Worm (Caenorhabditis elegans) whole organism, L2 larva: Measurements from ENCODE around the gene mab-21.

Experiments
- F13H6.1 ChIP-seq: sonication (generic microtip); optimal IDR thresholded peaks from 2 replicates; lab custom pipeline; 2016; ENCODE audit warnings: missing genetic modification characterization, missing compliant biosample characterization
- dmd-4 ChIP-seq: sonication (generic microtip); optimal IDR thresholded peaks from 2 replicates; lab custom pipeline; 2017; ENCODE audit warnings: missing biosample characterization, missing genetic modification characterization
- elt-1 ChIP-seq: fragments of 150-350 bp; optimal IDR thresholded peaks from 2 replicates; lab custom pipeline; 2014; ENCODE audit warnings: missing biosample characterization, missing genetic modification characterization
- gmeb-1 ChIP-seq: fragments of 150-350 bp; optimal IDR thresholded peaks from 2 replicates; lab custom pipeline; 2014; ENCODE audit warnings: missing biosample characterization, missing genetic modification characterization
- lin-39 ChIP-seq: fragments of 150-350 bp; optimal IDR thresholded peaks from 2 replicates; lab custom pipeline; 2014; ENCODE audit warnings: missing biosample characterization, missing genetic modification reagents, missing genetic modification characterization
- nhr-11 ChIP-seq: fragments of 150-350 bp; optimal IDR thresholded peaks from 2 replicates; lab custom pipeline; 2014; ENCODE audit warnings: missing biosample characterization, missing genetic modification characterization
- nhr-12 ChIP-seq: fragments of 150-350 bp; optimal IDR thresholded peaks from 2 replicates; lab custom pipeline; 2014; ENCODE audit warnings: missing biosample characterization, missing genetic modification characterization
- nhr-23 ChIP-seq: fragments of 150-350 bp; optimal IDR thresholded peaks from 2 replicates; lab custom pipeline; 2014; ENCODE audit warnings: missing biosample characterization, missing genetic modification reagents, missing genetic modification characterization
- unc-39 ChIP-seq: fragments of 150-350 bp; optimal IDR thresholded peaks from 2 replicates; lab custom pipeline; 2014; ENCODE audit warnings: missing biosample characterization, missing genetic modification characterization
- unc-62 ChIP-seq: fragments of 150-350 bp; optimal IDR thresholded peaks from 2 replicates; lab custom pipeline; 2014; ENCODE audit warnings: missing biosample characterization, missing genetic modification reagents, missing genetic modification characterization

DNA sequence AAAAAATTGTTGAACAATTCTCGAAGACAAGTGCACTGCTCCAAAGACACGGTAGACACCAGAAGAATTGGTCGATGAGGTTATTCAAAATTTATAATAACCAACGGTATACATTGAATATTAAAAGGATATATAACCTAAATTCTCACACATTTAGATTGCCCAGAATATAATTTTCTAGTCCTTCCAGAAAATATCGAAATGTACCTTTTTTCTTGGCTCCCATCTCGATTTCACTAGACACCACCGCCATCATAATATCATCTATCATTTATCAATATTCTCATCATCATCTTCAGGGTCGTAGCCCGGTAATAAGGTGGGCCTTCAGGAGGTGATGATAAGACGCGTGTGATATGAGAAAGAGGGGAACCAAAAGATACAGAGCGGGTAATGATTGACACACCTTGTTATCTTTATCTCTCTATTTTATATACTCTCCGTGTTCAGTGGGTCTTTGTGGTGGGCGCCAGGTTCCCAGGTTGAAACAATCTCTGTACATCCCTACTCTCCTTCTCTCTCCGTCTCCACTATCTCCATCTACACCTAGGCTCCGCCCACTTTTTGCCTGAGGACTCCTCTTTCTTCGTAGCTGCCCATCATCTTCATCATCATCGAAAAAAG lies at the start of gene mab-21:
- no peak for TF ChIP-seq nhr-12
- no peak for TF ChIP-seq nhr-11 (tag; lab: Kevin White, UChicago)
- TF ChIP-seq unc-62 (GFP tag; lab: Kevin White, UChicago) = no peak
- TF ChIP-seq lin-39 (tag; lab: Kevin White, UChicago) = no peak
- no peak for TF ChIP-seq gmeb-1 (tag; lab: Kevin White, UChicago)
- TF ChIP-seq F13H6.1 = peak; percentile 61
- TF ChIP-seq dmd-4 (tag; lab: Kevin White, UChicago) = no peak
- no peak for TF ChIP-seq elt-1 (tag; lab: Kevin White, UChicago)
- no peak for TF ChIP-seq nhr-23 (tag; lab: Kevin White, UChicago)
- no peak for TF ChIP-seq unc-39
